Worm (Caenorhabditis elegans) whole organism, late embryonic: ENCODE measurements around the gene ztf-30.
A peak's percentile ranks its signal among the peaks of the same experiment; 100 is the strongest.

Source experiments
- C08G9.2 ChIP-seq: sonication (generic microtip); optimal IDR thresholded peaks from 2 replicates; lab custom pipeline; 2016; ENCODE audit warnings: mild to moderate bottlenecking, missing genetic modification characterization, moderate library complexity, missing compliant biosample characterization
- F13H6.1 ChIP-seq: sonication (generic microtip); optimal IDR thresholded peaks from 2 replicates; lab custom pipeline; 2016; ENCODE audit warnings: missing genetic modification characterization, missing compliant biosample characterization
- K09A11.1 ChIP-seq: sonication (generic microtip); optimal IDR thresholded peaks from 2 replicates; lab custom pipeline; 2017; ENCODE audit warnings: antibody characterized with exemption, mild to moderate bottlenecking, missing genetic modification characterization, missing compliant biosample characterization; ENCODE audit not compliant: insufficient read depth
- Y22D7AL.16 ChIP-seq: sonication (generic microtip); optimal IDR thresholded peaks from 2 replicates; lab custom pipeline; 2016; ENCODE audit warnings: missing genetic modification characterization, missing compliant biosample characterization
- ahr-1 ChIP-seq: sonication (generic microtip); optimal IDR thresholded peaks from 2 replicates; lab custom pipeline; 2016; ENCODE audit warnings: missing genetic modification characterization, missing compliant biosample characterization
- ama-1 ChIP-seq: fragments of 150-350 bp; optimal IDR thresholded peaks from 2 replicates; lab custom pipeline; 2014
- ceh-14 ChIP-seq: sonication (generic microtip); optimal IDR thresholded peaks from 2 replicates; lab custom pipeline; 2016; ENCODE audit warnings: missing genotype, missing genetic modification characterization, missing compliant biosample characterization
- ceh-18 ChIP-seq: sonication (generic microtip); optimal IDR thresholded peaks from 2 replicates; lab custom pipeline; 2016; ENCODE audit warnings: missing genetic modification characterization, missing compliant biosample characterization
- ceh-30 ChIP-seq: fragments of 150-350 bp; optimal IDR thresholded peaks from 2 replicates; lab custom pipeline; 2014; ENCODE audit warnings: missing biosample characterization, missing genetic modification characterization
- ceh-34 ChIP-seq: sonication (generic microtip); optimal IDR thresholded peaks from 2 replicates; lab custom pipeline; 2016; ENCODE audit warnings: mild to moderate bottlenecking, missing genetic modification characterization, missing compliant biosample characterization
- ceh-45 ChIP-seq: fragments of 200-800 bp; sonication (Bioruptor generic); IDR thresholded peaks from 2 replicates; pipeline ENCODE4 v1.3.6; 2022; ENCODE audit warnings: missing genetic modification reagents, missing genetic modification characterization, missing compliant biosample characterization
- ceh-9 ChIP-seq: sonication (generic microtip); optimal IDR thresholded peaks from 2 replicates; lab custom pipeline; 2016; ENCODE audit warnings: mild to moderate bottlenecking, missing genetic modification characterization, inconsistent platforms, missing compliant biosample characterization
- che-1 ChIP-seq: sonication (generic microtip); optimal IDR thresholded peaks from 2 replicates; lab custom pipeline; 2016; ENCODE audit warnings: mild to moderate bottlenecking, missing genetic modification characterization, missing compliant biosample characterization
- dmd-4 ChIP-seq: sonication (generic microtip); optimal IDR thresholded peaks from 2 replicates; lab custom pipeline; 2016; ENCODE audit warnings: borderline replicate concordance, missing genetic modification characterization, missing compliant biosample characterization
- elt-2 ChIP-seq: sonication (generic microtip); optimal IDR thresholded peaks from 2 replicates; lab custom pipeline; 2016; ENCODE audit warnings: missing genetic modification reagents, missing genetic modification characterization, missing compliant biosample characterization
- eyg-1 ChIP-seq: sonication (generic microtip); optimal IDR thresholded peaks from 2 replicates; lab custom pipeline; 2016; ENCODE audit warnings: missing genotype, missing genetic modification characterization, missing compliant biosample characterization
- fax-1 ChIP-seq: sonication (generic microtip); optimal IDR thresholded peaks from 2 replicates; lab custom pipeline; 2016; ENCODE audit warnings: missing genotype, missing genetic modification characterization, missing compliant biosample characterization
- fkh-10 ChIP-seq: fragments of 150-350 bp; optimal IDR thresholded peaks from 2 replicates; lab custom pipeline; 2014; ENCODE audit warnings: missing biosample characterization, missing genetic modification reagents, missing genetic modification characterization
- fkh-6 ChIP-seq: sonication (generic microtip); optimal IDR thresholded peaks from 2 replicates; lab custom pipeline; 2016; ENCODE audit warnings: missing genetic modification characterization, missing compliant biosample characterization
- hlh-13 ChIP-seq: fragments of 200-800 bp; sonication (Bioruptor generic); optimal IDR thresholded peaks from 2 replicates; lab custom pipeline; 2018; ENCODE audit warnings: mild to moderate bottlenecking, missing genetic modification characterization, missing compliant biosample characterization
- hlh-8 ChIP-seq: sonication (generic microtip); optimal IDR thresholded peaks from 2 replicates; lab custom pipeline; 2016; ENCODE audit warnings: missing genotype, missing genetic modification characterization, missing compliant biosample characterization
- lim-6 ChIP-seq: sonication (generic microtip); optimal IDR thresholded peaks from 2 replicates; lab custom pipeline; 2016; ENCODE audit warnings: missing genetic modification characterization, missing compliant biosample characterization
- lin-11 ChIP-seq: fragments of 200-800 bp; sonication (Bioruptor generic); optimal IDR thresholded peaks from 2 replicates; lab custom pipeline; 2018; ENCODE audit warnings: mild to moderate bottlenecking, missing genetic modification characterization, missing compliant biosample characterization
- madf-2 ChIP-seq: sonication (generic microtip); optimal IDR thresholded peaks from 2 replicates; lab custom pipeline; 2017; ENCODE audit warnings: missing genetic modification characterization, missing compliant biosample characterization
- nfya-1 ChIP-seq: sonication (generic microtip); optimal IDR thresholded peaks from 2 replicates; lab custom pipeline; 2017; ENCODE audit warnings: missing genetic modification characterization, mild to moderate bottlenecking, missing compliant biosample characterization, antibody characterized with exemption, moderate library complexity
- npax-4 ChIP-seq: sonication (generic microtip); optimal IDR thresholded peaks from 2 replicates; lab custom pipeline; 2016; ENCODE audit warnings: missing genetic modification characterization, missing compliant biosample characterization
- odd-2 ChIP-seq: sonication (generic microtip); optimal IDR thresholded peaks from 2 replicates; lab custom pipeline; 2017; ENCODE audit warnings: antibody characterized with exemption, mild to moderate bottlenecking, missing genetic modification characterization, missing compliant biosample characterization
- pag-3 ChIP-seq: sonication (generic microtip); optimal IDR thresholded peaks from 2 replicates; lab custom pipeline; 2016; ENCODE audit warnings: missing compliant biosample characterization, missing genetic modification characterization, borderline replicate concordance
- pat-9 ChIP-seq: fragments of 200-800 bp; sonication (Bioruptor generic); optimal IDR thresholded peaks from 2 replicates; lab custom pipeline; 2018; ENCODE audit warnings: mild to moderate bottlenecking, missing genetic modification characterization, moderate library complexity, missing compliant biosample characterization
- pha-4 ChIP-seq: fragments of 150-350 bp; optimal IDR thresholded peaks from 2 replicates; lab custom pipeline; 2018; ENCODE audit warnings: missing biosample characterization, missing genetic modification reagents, missing genetic modification characterization
- pqm-1 ChIP-seq: sonication (generic microtip); optimal IDR thresholded peaks from 2 replicates; lab custom pipeline; 2016; ENCODE audit warnings: missing genetic modification characterization, missing compliant biosample characterization
- ref-2 ChIP-seq: sonication (generic microtip); optimal IDR thresholded peaks from 2 replicates; lab custom pipeline; 2016; ENCODE audit warnings: missing genetic modification characterization, missing compliant biosample characterization
- syd-9 ChIP-seq: sonication (generic microtip); optimal IDR thresholded peaks from 2 replicates; lab custom pipeline; 2016; ENCODE audit warnings: mild to moderate bottlenecking, missing genetic modification characterization, moderate library complexity, missing compliant biosample characterization
- tbx-2 ChIP-seq: sonication (generic microtip); optimal IDR thresholded peaks from 2 replicates; lab custom pipeline; 2016; ENCODE audit warnings: missing genetic modification characterization, missing compliant biosample characterization
- tbx-7 ChIP-seq: sonication (generic microtip); optimal IDR thresholded peaks from 2 replicates; lab custom pipeline; 2016; ENCODE audit warnings: missing genotype, missing genetic modification characterization, missing compliant biosample characterization
- unc-3 ChIP-seq, 2 experiments: fragments of 200-800 bp in 1 of 2; sonication (Bioruptor generic) in 1 of 2; sonication (generic microtip) in 1 of 2; conservative IDR thresholded peaks in 1 of 2; optimal IDR thresholded peaks in 1 of 2; 2 replicates each; pipeline versions ENCODE4 v1.3.6 to Lab custom; 2016 to 2022; ENCODE audit warnings: missing compliant biosample characterization in 2 of 2, missing genetic modification characterization in 2 of 2, missing genetic modification reagents in 1 of 2
- unc-55 ChIP-seq: sonication (generic microtip); optimal IDR thresholded peaks from 2 replicates; lab custom pipeline; 2017; ENCODE audit warnings: missing biosample characterization, missing genetic modification reagents, missing genetic modification characterization
- zip-5 ChIP-seq: sonication (generic microtip); optimal IDR thresholded peaks from 2 replicates; lab custom pipeline; 2016; ENCODE audit warnings: missing genetic modification characterization, missing compliant biosample characterization
- ztf-16 ChIP-seq: sonication (generic microtip); optimal IDR thresholded peaks from 2 replicates; lab custom pipeline; 2017; ENCODE audit warnings: missing genetic modification characterization, missing compliant biosample characterization

The ztf-30 gene

ce11 chrIII:8588592-8589153 lies 9.0 kb downstream of the ztf-30 start, which contains the start of gene glr-1 (continued):
- TF ChIP-seq ceh-45 (no peak), unc-55 (GFP tag; lab: Kevin White, UChicago) (no peak), pag-3 (no peak), ceh-18 (tag; lab: Kevin White, UChicago) (no peak), tbx-7 (no peak), hlh-13 (GFP tag; lab: Kevin White, UChicago) (no peak), fax-1 (tag; lab: Kevin White, UChicago) (no peak), che-1 (no peak), ceh-34 (tag; lab: Kevin White, UChicago) (no peak), fkh-10 (peak; percentile 27), pat-9 (tag; lab: Kevin White, UChicago) (no peak), pqm-1 (tag; lab: Kevin White, UChicago) (no peak)
- TF ChIP-seq, all 69 proteins: peak for 6

- no peak for TF ChIP-seq lin-11
- TF ChIP-seq ceh-30 = no peak
- no peak for TF ChIP-seq eyg-1 (tag; lab: Kevin White, UChicago)
- no peak for TF ChIP-seq zip-5 (tag; lab: Kevin White, UChicago)
- no peak for TF ChIP-seq pat-9 (tag; lab: Kevin White, UChicago)
- TF ChIP-seq fkh-6 (tag; lab: Kevin White, UChicago) = no peak
- no peak for TF ChIP-seq npax-4 (tag; lab: Kevin White, UChicago)
- no peak for TF ChIP-seq lim-6
- no peak for TF ChIP-seq F13H6.1 (tag; lab: Kevin White, UChicago)
- no peak for TF ChIP-seq ceh-14 (tag; lab: Kevin White, UChicago)
- TF ChIP-seq Y22D7AL.16 (tag; lab: Kevin White, UChicago) = no peak
- no peak for TF ChIP-seq ceh-9
- no peak for TF ChIP-seq elt-2 (tag; lab: Kevin White, UChicago)
- TF ChIP-seq ref-2 (tag; lab: Kevin White, UChicago) = no peak
- TF ChIP-seq syd-9 (tag; lab: Kevin White, UChicago) = no peak
- no peak for TF ChIP-seq tbx-7
- no peak for TF ChIP-seq nfya-1 (tag; lab: Kevin White, UChicago)
- TF ChIP-seq, all 69 proteins: peak for 0
These were observed 16.9 kb downstream of the ztf-30 start, which contains the start of gene doxa-1 for ce11 chrIII:8580802-8581201. doxa-1 (plus strand) TSS chrIII:8581102.

ce11 chrIII:8579367-8579766 lies 18.3 kb downstream of the ztf-30 start:
- TF ChIP-seq eyg-1 (tag; lab: Kevin White, UChicago) = no peak
- no peak for TF ChIP-seq fkh-10
- TF ChIP-seq hlh-13 (GFP tag; lab: Kevin White, UChicago) = no peak
- TF ChIP-seq ceh-18 (tag; lab: Kevin White, UChicago) = no peak
- no peak for TF ChIP-seq K09A11.1 (tag; lab: Kevin White, UChicago)
- no peak for TF ChIP-seq lin-11
- TF ChIP-seq unc-3 (GFP tag; conservative IDR thresholded peaks at IDR 0.05; lab: Robert Waterston, UW) = no peak
- no peak for TF ChIP-seq unc-3 (tag; optimal IDR thresholded peaks at IDR 0.05; lab: Kevin White, UChicago)
- TF ChIP-seq ceh-30 = no peak
- TF ChIP-seq unc-55 (GFP tag; lab: Kevin White, UChicago) = no peak
- TF ChIP-seq elt-2 (tag; lab: Kevin White, UChicago) = no peak
- TF ChIP-seq C08G9.2 (tag; lab: Kevin White, UChicago) = no peak
- TF ChIP-seq pha-4 (tag; lab: Kevin White, UChicago) = no peak
- no peak for TF ChIP-seq ceh-9
- TF ChIP-seq pqm-1 (tag; lab: Kevin White, UChicago) = no peak
- no peak for TF ChIP-seq ztf-16 (tag; lab: Kevin White, UChicago)
- no peak for TF ChIP-seq dmd-4 (tag; lab: Kevin White, UChicago)
- no peak for TF ChIP-seq Y22D7AL.16 (tag; lab: Kevin White, UChicago)

ce11 chrIII:8578381-8578780 lies 19.3 kb downstream of the ztf-30 start:
- no peak for TF ChIP-seq ztf-16 (tag; lab: Kevin White, UChicago)
- no peak for TF ChIP-seq pqm-1 (tag; lab: Kevin White, UChicago)
- no peak for TF ChIP-seq ama-1 (lab: Kevin White, UChicago)
- no peak for TF ChIP-seq nfya-1 (tag; lab: Kevin White, UChicago)
- TF ChIP-seq dmd-4 (tag; lab: Kevin White, UChicago) = no peak
- TF ChIP-seq ceh-9 = no peak
- TF ChIP-seq madf-2 (tag; lab: Kevin White, UChicago) = no peak
- TF ChIP-seq unc-55 (GFP tag; lab: Kevin White, UChicago) = no peak
- TF ChIP-seq odd-2 (tag; lab: Kevin White, UChicago) = no peak
- TF ChIP-seq elt-2 (tag; lab: Kevin White, UChicago) = no peak
- TF ChIP-seq ahr-1 (tag; lab: Kevin White, UChicago) = no peak
- TF ChIP-seq zip-5 (tag; lab: Kevin White, UChicago) = no peak
- TF ChIP-seq eyg-1 (tag; lab: Kevin White, UChicago) = no peak
- TF ChIP-seq pha-4 (tag; lab: Kevin White, UChicago) = no peak
- TF ChIP-seq tbx-2 (tag; lab: Kevin White, UChicago) = no peak
- TF ChIP-seq fkh-10 = no peak
- no peak for TF ChIP-seq hlh-8 (tag; lab: Kevin White, UChicago)
- TF ChIP-seq che-1 = no peak
